Fruit fly (Drosophila melanogaster) whole organism, wandering third instar larva: ENCODE data around the gene Acp29AB.

Source experiments
- CG9705 ChIP-seq: fragments of 200-800 bp; sonication (Bioruptor generic); optimal IDR thresholded peaks from 2 replicates; lab custom pipeline; 2018; ENCODE audit warnings: missing biosample characterization, mild to moderate bottlenecking, missing genetic modification characterization
- CrebA ChIP-seq: fragments of 200-800 bp; sonication (Bioruptor generic); optimal IDR thresholded peaks from 2 replicates; lab custom pipeline; 2016; ENCODE audit warnings: missing biosample characterization, mild to moderate bottlenecking, missing genetic modification characterization, borderline replicate concordance
- Dfd ChIP-seq: fragments of >200 bp; optimal IDR thresholded peaks from 2 replicates; lab custom pipeline; 2017; ENCODE audit warnings: missing biosample characterization, missing genetic modification characterization
- Hr78 ChIP-seq: fragments of >200 bp; optimal IDR thresholded peaks from 2 replicates; lab custom pipeline; 2017; ENCODE audit warnings: missing biosample characterization, missing genetic modification characterization
- Hr83 ChIP-seq: fragments of 200-300 bp; sonication (Bioruptor generic); optimal IDR thresholded peaks from 2 replicates; lab custom pipeline; 2016; ENCODE audit warnings: missing biosample characterization, mild to moderate bottlenecking, missing genetic modification characterization, moderate library complexity; ENCODE audit not compliant: poor library complexity, severe bottlenecking
- br ChIP-seq: fragments of 200-800 bp; sonication (Bioruptor generic); optimal IDR thresholded peaks from 2 replicates; lab custom pipeline; 2016; ENCODE audit warnings: missing biosample characterization, missing genetic modification characterization
- dsf ChIP-seq: sonication (Bioruptor generic); optimal IDR thresholded peaks from 2 replicates; lab custom pipeline; 2016; ENCODE audit warnings: missing biosample characterization, missing genetic modification characterization, borderline replicate concordance
- foxo ChIP-seq, 2 experiments: fragments of 200-800 bp; sonication (Bioruptor generic); optimal IDR thresholded peaks; 2 replicates in 1 of 2; 3 replicates in 1 of 2; lab custom pipeline; 2016 to 2017; ENCODE audit warnings: missing biosample characterization in 2 of 2, missing genetic modification characterization in 2 of 2
- h ChIP-seq: fragments of 200-800 bp; sonication (Bioruptor generic); optimal IDR thresholded peaks from 3 replicates; lab custom pipeline; 2016; ENCODE audit warnings: missing biosample characterization, mild to moderate bottlenecking, missing genetic modification characterization
- jim ChIP-seq: fragments of 175-275, 200-325 bp; sonication (Bioruptor generic); optimal IDR thresholded peaks from 2 replicates; lab custom pipeline; 2016; ENCODE audit warnings: missing biosample characterization, mild to moderate bottlenecking, missing genetic modification characterization
- psq ChIP-seq: fragments of 200-800 bp; sonication (Bioruptor generic); optimal IDR thresholded peaks from 3 replicates; lab custom pipeline; 2017; ENCODE audit warnings: missing biosample characterization, mild to moderate bottlenecking, missing genetic modification characterization, moderate library complexity
- rgr ChIP-seq: fragments of 200-800 bp; sonication (Bioruptor generic); optimal IDR thresholded peaks from 3 replicates; lab custom pipeline; 2016; ENCODE audit warnings: missing biosample characterization, mild to moderate bottlenecking, missing genetic modification characterization
- tai ChIP-seq: sonication (Bioruptor generic); optimal IDR thresholded peaks from 2 replicates; lab custom pipeline; 2016; ENCODE audit warnings: missing biosample characterization, missing genetic modification characterization
- usp ChIP-seq: fragments of >200 bp; optimal IDR thresholded peaks from 2 replicates; lab custom pipeline; 2017; ENCODE audit warnings: missing biosample characterization, missing genetic modification characterization

- TF ChIP-seq foxo (GFP tag; optimal IDR thresholded peaks at IDR 0.05; lab: Kevin White, UChicago) = no peak
- TF ChIP-seq usp = no peak
- no peak for TF ChIP-seq CrebA (GFP tag; lab: Kevin White, UChicago)
- TF ChIP-seq jim = no peak
- TF ChIP-seq br = no peak
- TF ChIP-seq rgr (GFP tag; lab: Kevin White, UChicago) = no peak
- TF ChIP-seq Hr78 (GFP tag; lab: Kevin White, UChicago) = no peak
- no peak for TF ChIP-seq Dfd (GFP tag; lab: Kevin White, UChicago)
- no peak for TF ChIP-seq h (GFP tag; lab: Kevin White, UChicago)
- no peak for TF ChIP-seq dsf (GFP tag; lab: Kevin White, UChicago)
- TF ChIP-seq CG9705 (GFP tag; lab: Kevin White, UChicago) = no peak
- no peak for TF ChIP-seq Hr83
- no peak for TF ChIP-seq tai (GFP tag; lab: Kevin White, UChicago)
- TF ChIP-seq psq (GFP tag; lab: Kevin White, UChicago) = peak; percentile 59
Measured at dm6 chr2L:8420259-8420930, 27.4 kb upstream of the Acp29AB start.
